Worm (Caenorhabditis elegans): ENCODE data around the gene C47E12.9.

DNA sequence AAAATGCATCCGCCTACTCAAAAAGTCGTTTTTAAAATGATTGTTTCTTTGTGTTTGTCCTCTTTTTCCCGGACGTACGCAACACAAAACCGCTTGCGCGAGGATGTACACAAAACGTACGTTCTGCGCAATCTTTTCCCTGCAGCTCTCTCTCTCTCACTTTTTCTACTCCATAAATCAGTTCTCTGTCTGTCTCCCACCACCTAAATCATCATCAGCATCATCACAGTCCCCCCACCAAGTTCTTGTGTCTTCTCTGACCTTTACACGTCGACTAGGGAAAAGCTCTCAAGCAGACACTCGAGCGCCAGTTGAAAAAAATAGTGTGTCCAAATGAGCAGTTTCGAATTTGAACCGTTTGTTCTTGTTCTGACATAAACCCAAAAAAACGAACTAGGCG lies 30.2 kb upstream of the C47E12.9 start:
- no peak for TF ChIP-seq flt-1 (GFP tag; IDR thresholded peaks at IDR 0.05)
- no peak for TF ChIP-seq ama-1 (optimal IDR thresholded peaks at IDR 0.05)
- no peak for TF ChIP-seq ceh-13 (GFP tag; optimal IDR thresholded peaks at IDR 0.05)
- no peak for TF ChIP-seq tbx-37 (GFP tag; conservative IDR thresholded peaks at IDR 0.05)
- TF ChIP-seq B0310.2 (tag; optimal IDR thresholded peaks at IDR 0.05): no peak
- no peak for TF ChIP-seq pes-1 (GFP tag; IDR thresholded peaks at IDR 0.05)
